Fruit fly (Drosophila melanogaster): Measurements from ENCODE around the gene Zip99C.
A peak's percentile ranks its signal among the peaks of the same experiment; 100 is the strongest.

The Zip99C gene

DNA sequence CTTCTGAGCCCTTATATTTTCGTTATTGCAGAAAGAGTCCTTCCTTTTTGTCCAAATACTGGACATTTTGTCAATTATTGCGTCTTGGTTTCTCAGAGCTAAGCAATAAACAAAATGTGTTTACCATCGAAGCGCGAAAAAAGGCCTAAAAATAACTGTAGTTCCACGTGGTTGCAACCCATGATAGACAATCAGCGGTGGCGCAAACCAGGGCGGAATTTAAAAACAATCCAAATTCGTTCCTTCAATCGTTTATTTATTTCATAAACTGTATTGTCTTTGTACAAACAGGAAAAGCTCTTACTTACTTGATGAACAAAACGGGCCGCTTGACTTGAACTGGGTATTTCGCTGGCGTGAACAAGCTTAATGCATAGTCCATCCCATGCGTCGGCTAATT, 9.9 kb downstream of the Zip99C start, which contains the start of gene CG7824 (continued):
- TF ChIP-seq D (optimal IDR thresholded peaks at IDR 0.05) (no peak), D (GFP tag; optimal IDR thresholded peaks at IDR 0.05) (no peak), CG12659 (GFP tag; optimal IDR thresholded peaks at IDR 0.05) (peak; percentile 36), Fer2 (tag; optimal IDR thresholded peaks at IDR 0.05) (no peak), Aef1 (GFP tag; IDR thresholded peaks at IDR 0.05) (no peak), CG5245 (GFP tag; optimal IDR thresholded peaks at IDR 0.05) (no peak), Optix (GFP tag; IDR thresholded peaks at IDR 0.05) (no peak), HmgD (GFP tag; optimal IDR thresholded peaks at IDR 0.05) (peak; percentile 6), fd96Cb (tag; optimal IDR thresholded peaks at IDR 0.05) (no peak), gce (GFP tag; IDR thresholded peaks at IDR 0.05) (no peak), gfzf (GFP tag; optimal IDR thresholded peaks at IDR 0.05) (peak; percentile 91), CG8281 (tag; optimal IDR thresholded peaks at IDR 0.05) (no peak), CG12071 (GFP tag; optimal IDR thresholded peaks at IDR 0.05) (no peak), CG15269 (tag; optimal IDR thresholded peaks at IDR 0.05) (no peak), croc (GFP tag; conservative IDR thresholded peaks at IDR 0.05) (no peak), CG2120 (GFP tag; optimal IDR thresholded peaks at IDR 0.05) (no peak), disco-r (GFP tag; optimal IDR thresholded peaks at IDR 0.05) (no peak), CG1603 (tag; optimal IDR thresholded peaks at IDR 0.05) (peak; percentile 72), ap (GFP tag; IDR thresholded peaks at IDR 0.05) (no peak), MBD-R2 (GFP tag; IDR thresholded peaks at IDR 0.05) (peak; percentile 53; the same call in 1 of the 2 replicates), CG13296 (GFP tag; optimal IDR thresholded peaks at IDR 0.05) (no peak), Adf1 (GFP tag; IDR thresholded peaks at IDR 0.05) (no peak), BEAF-32 (GFP tag; optimal IDR thresholded peaks at IDR 0.05) (peak; percentile 33), Dp (GFP tag; optimal IDR thresholded peaks at IDR 0.05) (peak; percentile 81), CG12155 (GFP tag; optimal IDR thresholded peaks at IDR 0.05) (no peak), CG6254 (GFP tag; optimal IDR thresholded peaks at IDR 0.05) (no peak), eve (GFP tag; optimal IDR thresholded peaks at IDR 0.05) (no peak), MESR4 (GFP tag; optimal IDR thresholded peaks at IDR 0.05) (peak; percentile 45), nerfin-1 (tag; optimal IDR thresholded peaks at IDR 0.05) (peak; percentile 12), Ets97D (GFP tag; optimal IDR thresholded peaks at IDR 0.05) (peak; percentile 45), CG10147 (GFP tag; optimal IDR thresholded peaks at IDR 0.05) (no peak), Hmr (GFP tag; optimal IDR thresholded peaks at IDR 0.05) (no peak), dysf (GFP tag; IDR thresholded peaks at IDR 0.05) (no peak), CG1647 (GFP tag; optimal IDR thresholded peaks at IDR 0.05) (no peak), jumu (GFP tag; optimal IDR thresholded peaks at IDR 0.05) (no peak), CG7963 (GFP tag; IDR thresholded peaks at IDR 0.05; ENCODE audit: partially characterized antibody) (no peak), CG6272 (GFP tag; IDR thresholded peaks at IDR 0.05) (no peak), CG9817 (tag; optimal IDR thresholded peaks at IDR 0.05) (no peak), CG17829 (tag; optimal IDR thresholded peaks at IDR 0.05) (peak; percentile 11), Stat92E (GFP tag; optimal IDR thresholded peaks at IDR 0.05) (no peak), Ssrp (tag; optimal IDR thresholded peaks at IDR 0.05) (no peak), Bdp1 (GFP tag; optimal IDR thresholded peaks at IDR 0.05) (no peak), tna (GFP tag; IDR thresholded peaks at IDR 0.05; ENCODE audit: partially characterized antibody) (no peak), Gsc (GFP tag; IDR thresholded peaks at IDR 0.05) (no peak), sens-2 (GFP tag; IDR thresholded peaks at IDR 0.05) (no peak), CG14050 (GFP tag; IDR thresholded peaks at IDR 0.05) (no peak), CG4360 (GFP tag; IDR thresholded peaks at IDR 0.05) (no peak)

Measured in whole organism, embryonic.